Worm (Caenorhabditis elegans) whole organism, early embryonic: ENCODE measurements around the gene rgs-4.

Experiments
- B0310.2 ChIP-seq: sonication (generic microtip); optimal IDR thresholded peaks from 2 replicates; lab custom pipeline; 2016; ENCODE audit warnings: mild to moderate bottlenecking, missing genetic modification characterization, missing compliant biosample characterization
- F13C5.2 ChIP-seq: sonication (generic microtip); optimal IDR thresholded peaks from 2 replicates; lab custom pipeline; 2017; ENCODE audit warnings: mild to moderate bottlenecking, missing genetic modification characterization, inconsistent platforms, missing compliant biosample characterization
- aly-1 ChIP-seq: sonication (generic microtip); optimal IDR thresholded peaks from 2 replicates; lab custom pipeline; 2016; ENCODE audit warnings: missing genetic modification characterization, missing compliant biosample characterization
- ama-1 ChIP-seq: fragments of 150-350 bp; optimal IDR thresholded peaks from 2 replicates; lab custom pipeline; 2014
- ceh-13 ChIP-seq: fragments of 200-800 bp; sonication (Bioruptor generic); optimal IDR thresholded peaks from 2 replicates; lab custom pipeline; 2018; ENCODE audit warnings: mild to moderate bottlenecking, missing genetic modification characterization, missing compliant biosample characterization
- ceh-36 ChIP-seq: sonication (generic microtip); optimal IDR thresholded peaks from 2 replicates; lab custom pipeline; 2016; ENCODE audit warnings: missing genetic modification characterization, inconsistent platforms, missing compliant biosample characterization
- ets-7 ChIP-seq: sonication (generic microtip); optimal IDR thresholded peaks from 2 replicates; lab custom pipeline; 2016; ENCODE audit warnings: missing genotype, missing genetic modification characterization, missing compliant biosample characterization
- flt-1 ChIP-seq: fragments of 200-800 bp; sonication (Bioruptor generic); IDR thresholded peaks from 2 replicates; pipeline ENCODE4 v1.3.6; 2022; ENCODE audit warnings: missing genetic modification characterization, missing compliant biosample characterization
- hmbx-1 ChIP-seq: sonication (generic microtip); optimal IDR thresholded peaks from 2 replicates; lab custom pipeline; 2016; ENCODE audit warnings: mild to moderate bottlenecking, missing genetic modification characterization, missing compliant biosample characterization
- hmg-4 ChIP-seq: fragments of 200-800 bp; sonication (Bioruptor generic); optimal IDR thresholded peaks from 2 replicates; lab custom pipeline; 2018; ENCODE audit warnings: mild to moderate bottlenecking, missing genetic modification characterization, missing compliant biosample characterization
- hnd-1 ChIP-seq: sonication (generic microtip); optimal IDR thresholded peaks from 2 replicates; lab custom pipeline; 2016; ENCODE audit warnings: missing genetic modification characterization, missing compliant biosample characterization
- pes-1 ChIP-seq: fragments of 200-800 bp; sonication (Bioruptor generic); IDR thresholded peaks from 2 replicates; pipeline ENCODE4 v1.3.6; 2022; ENCODE audit warnings: missing genetic modification reagents, missing genetic modification characterization, missing compliant biosample characterization
- scrt-1 ChIP-seq: fragments of 200-800 bp; sonication (Bioruptor generic); IDR thresholded peaks from 2 replicates; pipeline ENCODE4 v1.3.6; 2022; ENCODE audit warnings: missing genetic modification characterization, missing compliant biosample characterization
- sea-1 ChIP-seq: fragments of 200-800 bp; sonication (Bioruptor generic); conservative IDR thresholded peaks from 2 replicates; pipeline ENCODE4 v1.3.6; 2022; ENCODE audit warnings: missing genetic modification characterization, missing compliant biosample characterization
- tbx-11 ChIP-seq: fragments of 200-800 bp; sonication (Bioruptor generic); IDR thresholded peaks from 2 replicates; pipeline ENCODE4 v1.3.6; 2022; ENCODE audit warnings: missing genetic modification characterization, missing compliant biosample characterization
- tbx-37 ChIP-seq: fragments of 200-800 bp; sonication (Bioruptor generic); conservative IDR thresholded peaks from 2 replicates; pipeline ENCODE4 v1.3.6; 2022; ENCODE audit warnings: missing genetic modification reagents, missing genetic modification characterization, missing compliant biosample characterization
- tra-4 ChIP-seq: sonication (generic microtip); optimal IDR thresholded peaks from 2 replicates; lab custom pipeline; 2017; ENCODE audit warnings: missing genetic modification characterization, missing compliant biosample characterization

Gene rgs-4

ce11 chrII:12673311-12673710 is 18.8 kb downstream of the rgs-4 start:
- TF ChIP-seq tbx-11 (no peak), B0310.2 (tag; lab: Kevin White, UChicago) (no peak), sea-1 (GFP tag; lab: Robert Waterston, UW) (no peak), aly-1 (tag; lab: Kevin White, UChicago) (no peak), hmbx-1 (no peak), F13C5.2 (tag; lab: Kevin White, UChicago) (no peak), hnd-1 (no peak), tbx-37 (GFP tag; lab: Robert Waterston, UW) (no peak), ceh-36 (tag; lab: Kevin White, UChicago) (no peak), flt-1 (no peak), hmg-4 (GFP tag; lab: Kevin White, UChicago) (no peak), ets-7 (tag; lab: Kevin White, UChicago) (no peak), ceh-13 (GFP tag; lab: Kevin White, UChicago) (no peak), ama-1 (no peak), pes-1 (GFP tag; lab: Robert Waterston, UW) (no peak), scrt-1 (GFP tag; lab: Robert Waterston, UW) (no peak), tra-4 (tag; lab: Kevin White, UChicago) (no peak)

ce11 chrII:12677710-12677974 is 23.1 kb downstream of the rgs-4 start, which contains the start of gene Y38E10A.22:
TSS of gene Y38E10A.22 (minus strand) at chrII:12677810.
- TF ChIP-seq F13C5.2 (tag; lab: Kevin White, UChicago) (no peak), aly-1 (tag; lab: Kevin White, UChicago) (no peak), ama-1 (no peak), ceh-13 (GFP tag; lab: Kevin White, UChicago) (no peak), tra-4 (tag; lab: Kevin White, UChicago) (no peak), tbx-11 (no peak), pes-1 (GFP tag; lab: Robert Waterston, UW) (no peak), ceh-36 (tag; lab: Kevin White, UChicago) (no peak), scrt-1 (GFP tag; lab: Robert Waterston, UW) (no peak), hnd-1 (no peak)

- TF ChIP-seq ama-1 (no peak), aly-1 (tag; lab: Kevin White, UChicago) (peak; percentile 63), sea-1 (GFP tag; lab: Robert Waterston, UW) (0 out of 2 replicates have a peak, but pooled peaks have one; percentile 22), tbx-11 (peak; percentile 72; the same call in 1 of the 2 replicates), flt-1 (peak; percentile 66), scrt-1 (GFP tag; lab: Robert Waterston, UW) (peak; percentile 71), hnd-1 (no peak), hmbx-1 (no peak), hmg-4 (GFP tag; lab: Kevin White, UChicago) (peak; percentile 53), ceh-13 (GFP tag; lab: Kevin White, UChicago) (peak; percentile 66), pes-1 (GFP tag; lab: Robert Waterston, UW) (peak; percentile 83), ets-7 (tag; lab: Kevin White, UChicago) (peak; percentile 17), ceh-36 (tag; lab: Kevin White, UChicago) (peak; percentile 75), tbx-37 (GFP tag; lab: Robert Waterston, UW) (peak; percentile 3; the same call in 1 of the 2 replicates), tra-4 (tag; lab: Kevin White, UChicago) (no peak), F13C5.2 (tag; lab: Kevin White, UChicago) (no peak), B0310.2 (tag; lab: Kevin White, UChicago) (peak; percentile 49)
Measured at ce11 chrII:12677975-12678866, 23.7 kb downstream of the rgs-4 start.

ce11 chrII:12678867-12679134 is 24.3 kb downstream of the rgs-4 start, which contains the start of gene Y38E10A.24:
TSS of gene Y38E10A.24 (plus strand) at chrII:12679035.
- no peak for TF ChIP-seq pes-1 (GFP tag; lab: Robert Waterston, UW)
- no peak for TF ChIP-seq tra-4 (tag; lab: Kevin White, UChicago)
- TF ChIP-seq scrt-1 (GFP tag; lab: Robert Waterston, UW), result no peak
- TF ChIP-seq tbx-11, result no peak
- no peak for TF ChIP-seq ets-7 (tag; lab: Kevin White, UChicago)
- TF ChIP-seq tbx-37 (GFP tag; lab: Robert Waterston, UW), result no peak

- peak; percentile 6 for TF ChIP-seq F13C5.2 (tag; lab: Kevin White, UChicago)
- TF ChIP-seq tbx-11, result no peak
Measured at ce11 chrII:12679635-12680034, 25.1 kb downstream of the rgs-4 start, which contains the start of the genes Y38E10A.33 and cox-10. TSS of gene Y38E10A.33 (minus strand) at chrII:12679646. TSS of gene cox-10 (plus strand) at chrII:12679954.

ce11 chrII:12689333-12689732 is 34.8 kb downstream of the rgs-4 start:
- TF ChIP-seq aly-1 (tag; lab: Kevin White, UChicago) (no peak), hmg-4 (GFP tag; lab: Kevin White, UChicago) (no peak), ceh-13 (GFP tag; lab: Kevin White, UChicago) (no peak), flt-1 (no peak), ceh-36 (tag; lab: Kevin White, UChicago) (no peak)

- TF ChIP-seq pes-1 (GFP tag; lab: Robert Waterston, UW), result no peak
- no peak for TF ChIP-seq hmg-4 (GFP tag; lab: Kevin White, UChicago)
- no peak for TF ChIP-seq F13C5.2 (tag; lab: Kevin White, UChicago)
- no peak for TF ChIP-seq flt-1
- no peak for TF ChIP-seq ceh-36 (tag; lab: Kevin White, UChicago)
- TF ChIP-seq ceh-13 (GFP tag; lab: Kevin White, UChicago), result no peak
- no peak for TF ChIP-seq ama-1
- no peak for TF ChIP-seq tra-4 (tag; lab: Kevin White, UChicago)
- TF ChIP-seq aly-1 (tag; lab: Kevin White, UChicago), result no peak
- no peak for TF ChIP-seq B0310.2 (tag; lab: Kevin White, UChicago)
- TF ChIP-seq hmbx-1, result no peak
- TF ChIP-seq ets-7 (tag; lab: Kevin White, UChicago), result no peak
- TF ChIP-seq tbx-37 (GFP tag; lab: Robert Waterston, UW), result no peak
Measured at ce11 chrII:12690905-12691304, 36.4 kb downstream of the rgs-4 start.
